Worm (Caenorhabditis elegans): ENCODE data around the gene zmp-1.

DNA sequence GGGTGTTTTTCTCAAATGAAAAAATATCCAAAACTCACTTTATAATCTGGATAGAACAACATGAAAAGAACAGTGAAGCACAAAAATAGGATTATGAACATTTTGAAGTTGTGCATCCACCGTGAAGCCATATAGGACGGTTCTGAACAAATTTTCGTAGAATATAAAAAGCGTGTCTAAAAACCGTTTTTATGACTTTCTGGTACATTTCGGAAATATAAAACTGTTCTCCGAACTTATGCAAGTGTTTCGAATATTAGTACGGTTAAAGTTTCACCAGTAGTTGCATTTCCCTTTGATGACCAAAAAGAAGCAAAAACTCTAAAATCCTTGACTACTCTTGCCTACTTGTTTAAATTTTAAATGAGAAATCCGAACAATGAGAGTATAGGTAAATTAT, 44.1 kb downstream of the zmp-1 start, which contains the start of gene C28H8.8:
- TF ChIP-seq nhr-28 (tag; optimal IDR thresholded peaks at IDR 0.05) (no peak), elt-3 (tag; optimal IDR thresholded peaks at IDR 0.05) (no peak), unc-62 (GFP tag; optimal IDR thresholded peaks at IDR 0.05) (no peak), nhr-237 (tag; optimal IDR thresholded peaks at IDR 0.05) (no peak), mep-1 (tag; optimal IDR thresholded peaks at IDR 0.05) (no peak), cnd-1 (tag; optimal IDR thresholded peaks at IDR 0.05) (no peak), mab-5 (tag; optimal IDR thresholded peaks at IDR 0.05) (no peak), snpc-4 (tag; optimal IDR thresholded peaks at IDR 0.05) (no peak)

Measured in whole organism, mixed stage, embryonic.